Fruit fly (Drosophila melanogaster) whole organism: ENCODE data around the gene Tep1.

Experiments
- Dll ChIP-seq: fragments of >200 bp; optimal IDR thresholded peaks from 2 replicates; lab custom pipeline; 2017
- EcR ChIP-seq, 2 experiments: fragments of >200 bp; optimal IDR thresholded peaks; 2 replicates each; lab custom pipeline; 2017; ENCODE audit warnings: missing biosample characterization in 2 of 2, missing genetic modification characterization in 2 of 2, missing genetic modification reagents in 2 of 2
- pan ChIP-seq: fragments of >200 bp; optimal IDR thresholded peaks from 2 replicates; lab custom pipeline; 2017
- psq ChIP-seq: fragments of >200 bp; optimal IDR thresholded peaks from 2 replicates; lab custom pipeline; 2017
- usp ChIP-seq: fragments of >200 bp; optimal IDR thresholded peaks from 2 replicates; lab custom pipeline; 2017; ENCODE audit warnings: missing biosample characterization, missing genetic modification characterization, mixed read lengths

- TF ChIP-seq Dll (lab: Kevin White, UChicago) (no peak), pan (no peak), usp (no peak), psq (no peak), EcR (GFP tag; optimal IDR thresholded peaks at IDR 0.05; lab: Kevin White, UChicago) (no peak)
Measured at dm6 chr2L:15910937-15911590, 17.5 kb upstream of the Tep1 start.
